Worm (Caenorhabditis elegans) whole organism, L4 larva: ENCODE data around the gene srw-60.
A peak's percentile ranks its signal among the peaks of the same experiment; 100 is the strongest.

Experiments used
- T20F7.1 ChIP-seq: fragments of 200-800 bp; sonication (Bioruptor generic); optimal IDR thresholded peaks from 2 replicates; lab custom pipeline; 2018; ENCODE audit warnings: mild to moderate bottlenecking, missing genetic modification characterization, missing compliant biosample characterization
- aly-2 ChIP-seq: sonication (generic microtip); optimal IDR thresholded peaks from 2 replicates; lab custom pipeline; 2018; ENCODE audit warnings: missing biosample characterization, missing genetic modification characterization
- ceh-62 ChIP-seq: sonication (generic microtip); optimal IDR thresholded peaks from 2 replicates; lab custom pipeline; 2017; ENCODE audit warnings: missing biosample characterization, missing genetic modification characterization
- jun-1 ChIP-seq: fragments of 150-350 bp; optimal IDR thresholded peaks from 2 replicates; lab custom pipeline; 2014; ENCODE audit warnings: missing biosample characterization, missing genetic modification reagents, missing genetic modification characterization
- mdl-1 ChIP-seq, 2 experiments: fragments of 150-350 bp in 1 of 2; sonication (generic microtip) in 1 of 2; optimal IDR thresholded peaks; 2 replicates each; lab custom pipeline; 2014 to 2017; ENCODE audit warnings: missing biosample characterization in 2 of 2, missing genetic modification characterization in 2 of 2
- mep-1 ChIP-seq: fragments of 150-350 bp; sonication (generic microtip); optimal IDR thresholded peaks from 3 replicates; lab custom pipeline; 2014; ENCODE audit warnings: missing biosample characterization, missing genetic modification characterization
- mxl-2 ChIP-seq: fragments of 200-800 bp; sonication (Bioruptor generic); conservative IDR thresholded peaks from 2 replicates; pipeline ENCODE4 v1.3.6; 2022; ENCODE audit warnings: missing genetic modification reagents, missing genetic modification characterization, missing compliant biosample characterization
- nhr-237 ChIP-seq: sonication (generic microtip); optimal IDR thresholded peaks from 2 replicates; lab custom pipeline; 2017; ENCODE audit warnings: missing biosample characterization, missing genetic modification characterization
- unc-62 ChIP-seq, 3 experiments: fragments of 150-350 bp in 1 of 3; sonication (generic microtip); optimal IDR thresholded peaks in 2 of 3; peaks in 1 of 3; 1 replicate in 1 of 3; 2 replicates in 2 of 3; lab custom pipeline; 2014 to 2017; ENCODE audit warnings: missing biosample characterization in 3 of 3, missing genetic modification characterization in 3 of 3, missing genetic modification reagents in 3 of 3, missing genotype in 1 of 3

ce11 chrII:2990089-2990488 lies 31.7 kb downstream of the srw-60 start:
- TF ChIP-seq mdl-1 (tag; optimal IDR thresholded peaks at IDR 0.05; lab: Kevin White, UChicago), result no peak
- no peak for TF ChIP-seq mxl-2
- no peak for TF ChIP-seq jun-1
- TF ChIP-seq unc-62 (GFP tag; optimal IDR thresholded peaks at IDR 0.05 in 1 of 2; lab: Kevin White, UChicago), result peak in 1 of 2 experiments; percentile 75
- TF ChIP-seq unc-62 (tag; optimal IDR thresholded peaks at IDR 0.05; lab: Kevin White, UChicago), result no peak
- TF ChIP-seq nhr-237 (tag; lab: Kevin White, UChicago), result no peak
- TF ChIP-seq mep-1 (tag; lab: Kevin White, UChicago), result no peak
- no peak for TF ChIP-seq aly-2
- no peak for TF ChIP-seq T20F7.1
- no peak for TF ChIP-seq ceh-62 (tag; lab: Kevin White, UChicago)
